Fruit fly (Drosophila melanogaster): ENCODE measurements around the gene CG34404.

DNA sequence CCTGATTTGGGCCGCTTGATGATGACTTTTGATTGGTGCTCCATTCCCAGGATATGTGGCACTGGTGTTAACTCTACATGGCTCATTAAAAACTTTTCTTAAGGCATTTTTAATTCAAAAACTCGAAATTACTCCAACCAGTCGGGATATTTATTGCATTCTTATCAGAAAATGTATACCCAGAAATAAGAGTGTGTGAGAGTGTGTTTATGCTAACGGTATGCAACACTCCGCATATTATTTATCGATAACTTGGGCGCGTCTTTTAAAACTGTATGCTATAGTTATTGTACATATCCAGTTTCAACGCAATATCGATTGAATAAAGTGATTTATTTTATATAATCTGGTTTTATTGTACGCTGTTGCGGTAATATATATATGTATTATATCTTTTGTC lies at the start of gene CG34404:
- TF ChIP-seq CG32121 (GFP tag; IDR thresholded peaks at IDR 0.05), result no peak
- TF ChIP-seq CG8159 (tag; optimal IDR thresholded peaks at IDR 0.05), result no peak
- TF ChIP-seq rn (GFP tag; IDR thresholded peaks at IDR 0.05), result no peak
- TF ChIP-seq CG34367 (tag; optimal IDR thresholded peaks at IDR 0.05), result no peak
- TF ChIP-seq CG12605 (GFP tag; IDR thresholded peaks at IDR 0.05), result no peak
- TF ChIP-seq CG17806 (tag; optimal IDR thresholded peaks at IDR 0.05), result no peak
- TF ChIP-seq CG10348 (GFP tag; IDR thresholded peaks at IDR 0.05), result no peak
